Fruit fly (Drosophila melanogaster): ENCODE measurements around the gene CG7488.

CG7488 gene

dm6 chr3R:12981334-12982166 is 13.9 kb upstream of the CG7488 start (continued):
- TF ChIP-seq CG17829 (tag; optimal IDR thresholded peaks at IDR 0.05) (peak; percentile 70), dm (GFP tag; optimal IDR thresholded peaks at IDR 0.05) (no peak), CG5180 (GFP tag; optimal IDR thresholded peaks at IDR 0.05) (peak; percentile 54), prd (optimal IDR thresholded peaks at IDR 0.05) (no peak), prd (GFP tag; IDR thresholded peaks at IDR 0.05) (peak; percentile 36; the same call in 2 of the 3 replicates), zen2 (GFP tag; IDR thresholded peaks at IDR 0.05; ENCODE audit: partially characterized antibody) (no peak), tin (GFP tag; optimal IDR thresholded peaks at IDR 0.05) (peak; percentile 36), kni (GFP tag; optimal IDR thresholded peaks at IDR 0.05) (no peak), knrl (GFP tag; IDR thresholded peaks at IDR 0.05; ENCODE audit: partially characterized antibody) (no peak), CG18476 (GFP tag; optimal IDR thresholded peaks at IDR 0.05) (peak; percentile 44), CG33213 (GFP tag; optimal IDR thresholded peaks at IDR 0.05) (no peak), CG2202 (tag; optimal IDR thresholded peaks at IDR 0.05) (no peak), tio (GFP tag; optimal IDR thresholded peaks at IDR 0.05) (peak; percentile 70), Xrp1 (GFP tag; IDR thresholded peaks at IDR 0.05) (peak; percentile 59), CG8765 (GFP tag; IDR thresholded peaks at IDR 0.05) (no peak), ftz-f1 (GFP tag; optimal IDR thresholded peaks at IDR 0.05) (no peak), gsb (GFP tag; IDR thresholded peaks at IDR 0.05) (peak; percentile 25; the same call in 1 of the 2 replicates), HLH3B (GFP tag; IDR thresholded peaks at IDR 0.05) (peak; percentile 51), CG11398 (GFP tag; optimal IDR thresholded peaks at IDR 0.05) (no peak), Mrtf (GFP tag; IDR thresholded peaks at IDR 0.05) (peak; percentile 59; the same call in 1 of the 3 replicates), tna (GFP tag; IDR thresholded peaks at IDR 0.05; ENCODE audit: partially characterized antibody) (no peak), CG6254 (GFP tag; optimal IDR thresholded peaks at IDR 0.05) (peak; percentile 47), Gug (GFP tag; IDR thresholded peaks at IDR 0.05) (peak; percentile 19; the same call in 1 of the 4 replicates), CG3281 (GFP tag; optimal IDR thresholded peaks at IDR 0.05) (peak; percentile 78), CG7745 (tag; optimal IDR thresholded peaks at IDR 0.05) (no peak), sisA (GFP tag; IDR thresholded peaks at IDR 0.05) (peak; percentile 57), C15 (GFP tag; IDR thresholded peaks at IDR 0.05) (no peak), CG8089 (GFP tag; optimal IDR thresholded peaks at IDR 0.05) (no peak), row (GFP tag; IDR thresholded peaks at IDR 0.05) (peak; percentile 60; the same call in 2 of the 3 replicates), CG14014 (GFP tag; IDR thresholded peaks at IDR 0.05) (peak; percentile 38; the same call in 1 of the 2 replicates), CG3726 (GFP tag; IDR thresholded peaks at IDR 0.05) (no peak), Atf6 (GFP tag; IDR thresholded peaks at IDR 0.05) (no peak; the same call in 1 of the 2 replicates), sob (GFP tag; IDR thresholded peaks at IDR 0.05) (peak; percentile 45; the same call in 1 of the 2 replicates), otp (GFP tag; IDR thresholded peaks at IDR 0.05) (no peak), cas (GFP tag; IDR thresholded peaks at IDR 0.05) (no peak), emc (GFP tag; optimal IDR thresholded peaks at IDR 0.05) (no peak), CTCF (GFP tag; optimal IDR thresholded peaks at IDR 0.05) (no peak), Kr (GFP tag; optimal IDR thresholded peaks at IDR 0.05) (no peak), CG31224 (GFP tag; IDR thresholded peaks at IDR 0.05) (no peak), insv (GFP tag; optimal IDR thresholded peaks at IDR 0.05) (no peak), CG7928 (GFP tag; optimal IDR thresholded peaks at IDR 0.05) (no peak), ranshi (GFP tag; IDR thresholded peaks at IDR 0.05) (peak; percentile 41; the same call in 1 of the 2 replicates), D (optimal IDR thresholded peaks at IDR 0.05) (no peak), D (GFP tag; optimal IDR thresholded peaks at IDR 0.05) (peak; percentile 54), CG5245 (GFP tag; optimal IDR thresholded peaks at IDR 0.05) (peak; percentile 17), Xbp1 (GFP tag; optimal IDR thresholded peaks at IDR 0.05) (peak; percentile 63), Rx (GFP tag; IDR thresholded peaks at IDR 0.05) (peak; percentile 34; the same call in 1 of the 2 replicates), CG31365 (tag; optimal IDR thresholded peaks at IDR 0.05) (no peak), nom (GFP tag; optimal IDR thresholded peaks at IDR 0.05) (peak; percentile 3), Poxn (GFP tag; IDR thresholded peaks at IDR 0.05) (no peak; the same call in 1 of the 2 replicates)

Data from whole organism, embryonic.